Worm (Caenorhabditis elegans) whole organism, L3 larva: ENCODE results near the gene clec-225.

Experiments
- eor-1 ChIP-seq, 2 experiments: fragments of 150-350 bp; optimal IDR thresholded peaks; 2 replicates each; lab custom pipeline; 2014 to 2018; ENCODE audit warnings: missing biosample characterization in 2 of 2, missing genetic modification characterization in 2 of 2
- nfya-1 ChIP-seq: sonication (generic microtip); optimal IDR thresholded peaks from 2 replicates; lab custom pipeline; 2017; ENCODE audit warnings: missing genetic modification characterization, mild to moderate bottlenecking, missing compliant biosample characterization, antibody characterized with exemption, moderate library complexity; ENCODE audit not compliant: insufficient read depth
- skn-1 ChIP-seq: fragments of 150-350 bp; optimal IDR thresholded peaks from 2 replicates; lab custom pipeline; 2014; ENCODE audit warnings: missing biosample characterization, missing genetic modification characterization

DNA sequence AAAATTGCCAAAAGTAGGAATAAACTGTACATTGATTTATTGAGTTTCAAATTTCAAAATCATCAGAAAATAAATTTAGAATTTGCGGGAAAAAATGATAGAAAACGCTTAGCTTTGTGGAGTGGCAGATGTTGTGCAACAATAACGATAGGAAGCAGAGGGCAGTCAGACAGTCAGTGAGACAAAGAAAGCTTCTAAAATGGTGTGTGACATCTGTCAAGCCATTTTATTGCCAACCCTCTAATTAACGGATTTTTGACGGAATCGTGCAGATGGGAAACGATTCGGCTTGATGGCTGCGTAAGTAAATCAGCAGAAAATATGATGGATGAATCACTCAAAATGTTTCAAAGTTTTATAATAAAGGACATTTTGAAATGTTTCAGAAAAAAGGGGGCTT, 14.6 kb downstream of the clec-225 start, which contains the start of gene max-1:
- TF ChIP-seq eor-1 (tag; optimal IDR thresholded peaks at IDR 0.05; lab: Kevin White, UChicago) (no peak), nfya-1 (tag; lab: Kevin White, UChicago) (no peak), skn-1 (no peak)
